Worm (Caenorhabditis elegans): Measurements from ENCODE around the gene nhr-26.

ce11 chrX:12730075-12730474 is 29.8 kb upstream of the nhr-26 start:
- TF ChIP-seq med-1 (GFP tag; optimal IDR thresholded peaks at IDR 0.05; ENCODE audit: insufficient read depth) (no peak), ref-1 (GFP tag; conservative IDR thresholded peaks at IDR 0.05) (no peak), ztf-23 (GFP tag; IDR thresholded peaks at IDR 0.05) (no peak), flt-1 (GFP tag; IDR thresholded peaks at IDR 0.05) (no peak), cog-1 (tag; optimal IDR thresholded peaks at IDR 0.05) (no peak), tab-1 (GFP tag; IDR thresholded peaks at IDR 0.05) (no peak)
